Fruit fly (Drosophila melanogaster): ENCODE measurements around the gene CG32071.

The CG32071 gene

DNA sequence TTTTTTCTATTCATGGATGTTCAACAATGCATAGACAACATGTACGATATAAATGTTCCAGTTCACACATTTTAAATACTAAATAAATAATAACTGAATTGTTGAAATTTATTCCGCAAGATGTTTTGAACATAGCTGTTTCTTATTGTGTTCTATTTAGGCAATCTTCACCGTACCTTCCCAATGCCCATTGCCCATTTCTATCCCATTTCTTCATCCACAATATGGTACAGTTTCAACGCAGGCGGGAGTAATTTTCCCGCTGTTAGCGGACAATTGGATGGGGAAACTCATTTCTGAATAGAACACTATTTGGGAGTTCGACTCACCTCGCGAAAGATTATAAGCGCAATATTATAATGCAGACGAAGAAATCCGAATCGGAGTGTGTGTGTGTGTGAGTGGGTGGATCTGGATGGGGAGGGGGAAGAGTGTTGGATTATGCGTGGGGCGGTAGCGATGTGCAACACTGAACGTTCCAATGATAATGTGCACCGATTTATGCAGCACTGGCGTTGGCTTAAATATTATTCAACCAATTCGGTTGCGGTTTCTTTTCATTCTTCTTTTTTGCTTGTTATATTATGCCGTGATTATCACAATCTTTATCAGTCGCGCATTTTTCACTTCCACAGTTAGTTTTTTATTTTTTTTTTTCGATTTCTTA is 11.6 kb downstream of the CG32071 start (continued):
- TF ChIP-seq CG6272 (GFP tag; IDR thresholded peaks at IDR 0.05) = peak; percentile 76
- TF ChIP-seq CG12391 (tag; optimal IDR thresholded peaks at IDR 0.05) = peak; percentile 34
- TF ChIP-seq CG18599 (GFP tag; optimal IDR thresholded peaks at IDR 0.05) = peak; percentile 47
- peak; percentile 19; the same call in 1 of the 2 replicates for TF ChIP-seq H2.0 (GFP tag; IDR thresholded peaks at IDR 0.05)
- peak; percentile 78 for TF ChIP-seq sob (GFP tag; IDR thresholded peaks at IDR 0.05)
- peak; percentile 27 for TF ChIP-seq CG6813 (GFP tag; optimal IDR thresholded peaks at IDR 0.05)
- TF ChIP-seq CG9609 (GFP tag; optimal IDR thresholded peaks at IDR 0.05) = peak; percentile 22
- TF ChIP-seq Nf-YA (GFP tag; IDR thresholded peaks at IDR 0.05) = no peak
- TF ChIP-seq stwl (tag; optimal IDR thresholded peaks at IDR 0.05) = peak; percentile 85
- TF ChIP-seq ERR (GFP tag; optimal IDR thresholded peaks at IDR 0.05) = peak; percentile 64
- TF ChIP-seq ems (GFP tag; optimal IDR thresholded peaks at IDR 0.05) = peak; percentile 41
- TF ChIP-seq hbn (GFP tag; IDR thresholded peaks at IDR 0.05; ENCODE audit: partially characterized antibody) = no peak; the same call in 1 of the 2 replicates
- TF ChIP-seq Scr (GFP tag; IDR thresholded peaks at IDR 0.05; ENCODE audit: partially characterized antibody) = peak; percentile 45; the same call in 1 of the 2 replicates
- no peak for TF ChIP-seq Lpt (GFP tag; optimal IDR thresholded peaks at IDR 0.05)
- TF ChIP-seq lbe (GFP tag; optimal IDR thresholded peaks at IDR 0.05) = peak; percentile 48
- TF ChIP-seq Ravus (GFP tag; IDR thresholded peaks at IDR 0.05) = no peak
- peak; percentile 64 for TF ChIP-seq mam (GFP tag; optimal IDR thresholded peaks at IDR 0.05)
- peak; percentile 14 for TF ChIP-seq en (GFP tag; optimal IDR thresholded peaks at IDR 0.05)
- TF ChIP-seq h (optimal IDR thresholded peaks at IDR 0.05) = no peak
- no peak for TF ChIP-seq CG15479 (GFP tag; optimal IDR thresholded peaks at IDR 0.05)
- peak; percentile 56; the same call in 1 of the 2 replicates for TF ChIP-seq onecut (GFP tag; IDR thresholded peaks at IDR 0.05)
- TF ChIP-seq CG3995 (GFP tag; optimal IDR thresholded peaks at IDR 0.05) = peak; percentile 28
- TF ChIP-seq Atf-2 (GFP tag; optimal IDR thresholded peaks at IDR 0.05) = peak; percentile 34
- peak; percentile 47 for TF ChIP-seq gro (GFP tag; optimal IDR thresholded peaks at IDR 0.05)
- TF ChIP-seq dmrt11E (tag; optimal IDR thresholded peaks at IDR 0.05) = peak; percentile 31
- no peak for TF ChIP-seq CG32772 (GFP tag; IDR thresholded peaks at IDR 0.05)
- TF ChIP-seq CG12769 (tag; optimal IDR thresholded peaks at IDR 0.05) = peak; percentile 60
- peak; percentile 14 for TF ChIP-seq CG6654 (GFP tag; optimal IDR thresholded peaks at IDR 0.05)
- TF ChIP-seq HmgZ (tag; optimal IDR thresholded peaks at IDR 0.05) = peak; percentile 42
- TF ChIP-seq CG13624 (GFP tag; optimal IDR thresholded peaks at IDR 0.05) = peak; percentile 74
- TF ChIP-seq pan (optimal IDR thresholded peaks at IDR 0.05) = no peak
- peak in 1 of 2 experiments; percentile 64 for TF ChIP-seq pan (GFP tag; optimal IDR thresholded peaks at IDR 0.05 in 1 of 2, IDR thresholded peaks at IDR 0.05 in 1 of 2)
- TF ChIP-seq Sox102F (GFP tag; optimal IDR thresholded peaks at IDR 0.05) = no peak
- peak; percentile 57; the same call in 1 of the 2 replicates for TF ChIP-seq Xrp1 (GFP tag; IDR thresholded peaks at IDR 0.05)
- no peak for TF ChIP-seq NK7.1 (GFP tag; optimal IDR thresholded peaks at IDR 0.05)
- TF ChIP-seq abd-A (tag; optimal IDR thresholded peaks at IDR 0.05) = no peak
- TF ChIP-seq tll (GFP tag; optimal IDR thresholded peaks at IDR 0.05) = no peak
- no peak for TF ChIP-seq CG17361 (GFP tag; IDR thresholded peaks at IDR 0.05)
- no peak for TF ChIP-seq CG12299 (tag; optimal IDR thresholded peaks at IDR 0.05)
- peak; percentile 23 for TF ChIP-seq CG10979 (tag; optimal IDR thresholded peaks at IDR 0.05)
- no peak for TF ChIP-seq CG10543 (GFP tag; optimal IDR thresholded peaks at IDR 0.05)
- peak; percentile 94 for TF ChIP-seq CG4617 (GFP tag; optimal IDR thresholded peaks at IDR 0.05; ENCODE audit: borderline replicate concordance)
- peak; percentile 24 for TF ChIP-seq CG2712 (tag; optimal IDR thresholded peaks at IDR 0.05)
- TF ChIP-seq fd102C (GFP tag; optimal IDR thresholded peaks at IDR 0.05) = no peak
- no peak for TF ChIP-seq CG7372 (GFP tag; IDR thresholded peaks at IDR 0.05)
- TF ChIP-seq CG1024 (GFP tag; IDR thresholded peaks at IDR 0.05) = no peak
- no peak for TF ChIP-seq Dref (GFP tag; IDR thresholded peaks at IDR 0.05)
- peak; percentile 20 for TF ChIP-seq pb (GFP tag; optimal IDR thresholded peaks at IDR 0.05)
- TF ChIP-seq so (GFP tag; IDR thresholded peaks at IDR 0.05) = no peak
- TF ChIP-seq emc (GFP tag; optimal IDR thresholded peaks at IDR 0.05) = no peak

Measured in whole organism, embryonic.